Fruit fly (Drosophila melanogaster) whole organism, prepupa: ENCODE data around the gene CG43389.

Experiments
- Blimp-1 ChIP-seq: fragments of 200-800 bp; sonication (Bioruptor generic); optimal IDR thresholded peaks from 3 replicates; lab custom pipeline; 2017; ENCODE audit warnings: missing biosample characterization, missing genetic modification characterization, mild to moderate bottlenecking, moderate library complexity, missing genetic modification reagents
- CG10631 ChIP-seq: fragments of 200-800 bp; sonication (Bioruptor generic); optimal IDR thresholded peaks from 2 replicates; lab custom pipeline; 2016; ENCODE audit warnings: missing biosample characterization, missing genetic modification characterization
- CG11294 ChIP-seq: fragments of 200-800 bp; sonication (Bioruptor generic); IDR thresholded peaks from 2 replicates; pipeline ENCODE4 v1.3.6; 2022; ENCODE audit warnings: missing biosample characterization, missing genetic modification characterization
- CG11762 ChIP-seq: fragments of 200-800 bp; sonication (Bioruptor generic); optimal IDR thresholded peaks from 3 replicates; lab custom pipeline; 2016; ENCODE audit warnings: missing biosample characterization, missing genetic modification characterization; ENCODE audit not compliant: insufficient read depth
- CG1621 ChIP-seq: fragments of 200-800 bp; sonication (Bioruptor generic); optimal IDR thresholded peaks from 3 replicates; lab custom pipeline; 2018; ENCODE audit warnings: missing biosample characterization, mild to moderate bottlenecking, missing genetic modification characterization
- CG16779 ChIP-seq: fragments of 200-800 bp; sonication (Bioruptor generic); optimal IDR thresholded peaks from 3 replicates; lab custom pipeline; 2017; ENCODE audit warnings: missing biosample characterization, mild to moderate bottlenecking, missing genetic modification characterization
- CG3032 ChIP-seq: fragments of 200-800 bp; optimal IDR thresholded peaks from 2 replicates; lab custom pipeline; 2019; ENCODE audit warnings: missing biosample characterization, mild to moderate bottlenecking, missing genetic modification characterization, moderate library complexity
- CG31627 ChIP-seq: fragments of 200-800 bp; sonication (Bioruptor generic); optimal IDR thresholded peaks from 3 replicates; lab custom pipeline; 2016; ENCODE audit warnings: missing biosample characterization, missing genetic modification characterization
- CG32006 ChIP-seq: fragments of 200-800 bp; sonication (Bioruptor generic); optimal IDR thresholded peaks from 3 replicates; lab custom pipeline; 2017; ENCODE audit warnings: missing biosample characterization, mild to moderate bottlenecking, missing genetic modification characterization
- CG4318 ChIP-seq: fragments of 200-800 bp; sonication (Bioruptor generic); optimal IDR thresholded peaks from 3 replicates; lab custom pipeline; 2017; ENCODE audit warnings: missing biosample characterization, mild to moderate bottlenecking, missing genetic modification characterization
- CG6163 ChIP-seq: fragments of 200-800 bp; sonication (Bioruptor generic); IDR thresholded peaks from 3 replicates; pipeline ENCODE4 v1.3.6; 2022; ENCODE audit warnings: missing biosample characterization, missing genetic modification characterization
- CG6276 ChIP-seq: fragments of 200-800 bp; sonication (Bioruptor generic); optimal IDR thresholded peaks from 2 replicates; lab custom pipeline; 2017; ENCODE audit warnings: missing biosample characterization, mild to moderate bottlenecking, missing genetic modification characterization
- CG6808 ChIP-seq: fragments of 200-800 bp; sonication (Bioruptor generic); optimal IDR thresholded peaks from 3 replicates; lab custom pipeline; 2017; ENCODE audit warnings: missing biosample characterization, missing genetic modification characterization, mild to moderate bottlenecking, moderate library complexity, missing genetic modification reagents
- CG6854 ChIP-seq: fragments of 200-800 bp; sonication (Bioruptor generic); optimal IDR thresholded peaks from 2 replicates; lab custom pipeline; 2017; ENCODE audit warnings: missing biosample characterization, mild to moderate bottlenecking, missing genetic modification characterization
- CG8119 ChIP-seq: fragments of 200-800 bp; sonication (Bioruptor generic); IDR thresholded peaks from 3 replicates; pipeline ENCODE4 v1.3.6; 2022; ENCODE audit warnings: missing biosample characterization, missing genetic modification characterization
- CG8319 ChIP-seq: fragments of 200-800 bp; sonication (Bioruptor generic); optimal IDR thresholded peaks from 3 replicates; lab custom pipeline; 2016; ENCODE audit warnings: missing biosample characterization, missing genetic modification characterization
- CG8632 ChIP-seq: fragments of 200-800 bp; sonication (Bioruptor generic); optimal IDR thresholded peaks from 3 replicates; lab custom pipeline; 2016; ENCODE audit warnings: missing biosample characterization, missing genetic modification characterization
- Eip75B ChIP-seq: fragments of 200-800 bp; sonication (Bioruptor generic); optimal IDR thresholded peaks from 3 replicates; lab custom pipeline; 2016; ENCODE audit warnings: missing biosample characterization, missing genetic modification characterization
- Eip78C ChIP-seq: fragments of 200-800 bp; sonication (Bioruptor generic); peaks from one replicate; lab custom pipeline; 2016; ENCODE audit warnings: missing biosample characterization, missing genetic modification characterization
- Eip93F ChIP-seq: fragments of 200-800 bp; sonication (Bioruptor generic); optimal IDR thresholded peaks from 2 replicates; lab custom pipeline; 2016; ENCODE audit warnings: missing biosample characterization, mild to moderate bottlenecking, missing genetic modification characterization
- Ets21C ChIP-seq: fragments of 200-800 bp; sonication (Bioruptor generic); optimal IDR thresholded peaks from 3 replicates; lab custom pipeline; 2016; ENCODE audit warnings: missing biosample characterization, missing genetic modification characterization
- Ets96B ChIP-seq: fragments of 200-800 bp; optimal IDR thresholded peaks from 2 replicates; lab custom pipeline; 2019; ENCODE audit warnings: missing biosample characterization, mild to moderate bottlenecking, missing genetic modification characterization, moderate library complexity
- Hr38 ChIP-seq: sonication (Bioruptor generic); optimal IDR thresholded peaks from 2 replicates; lab custom pipeline; 2016; ENCODE audit warnings: missing biosample characterization, missing genetic modification characterization
- Hr39 ChIP-seq: fragments of 200-800 bp; sonication (Bioruptor generic); optimal IDR thresholded peaks from 2 replicates; lab custom pipeline; 2016; ENCODE audit warnings: missing biosample characterization, missing genetic modification characterization
- Hr4 ChIP-seq: fragments of 200-800 bp; sonication (Bioruptor generic); optimal IDR thresholded peaks from 3 replicates; lab custom pipeline; 2016; ENCODE audit warnings: missing biosample characterization, missing genetic modification characterization
- Met ChIP-seq: fragments of 200-800 bp; sonication (Bioruptor generic); optimal IDR thresholded peaks from 3 replicates; lab custom pipeline; 2016; ENCODE audit warnings: missing biosample characterization, missing genetic modification characterization
- OdsH ChIP-seq: fragments of 200-800 bp; sonication (Bioruptor generic); optimal IDR thresholded peaks from 3 replicates; lab custom pipeline; 2016; ENCODE audit warnings: missing biosample characterization, missing genetic modification characterization
- Smox ChIP-seq: fragments of 200-800 bp; sonication (Bioruptor generic); optimal IDR thresholded peaks from 3 replicates; lab custom pipeline; 2016; ENCODE audit warnings: missing biosample characterization, missing genetic modification characterization
- Sox14 ChIP-seq: fragments of 200-800 bp; sonication (Bioruptor generic); optimal IDR thresholded peaks from 3 replicates; lab custom pipeline; 2016; ENCODE audit warnings: missing biosample characterization, missing genetic modification characterization
- Sox15 ChIP-seq: fragments of 200-800 bp; sonication (Bioruptor generic); optimal IDR thresholded peaks from 3 replicates; lab custom pipeline; 2016; ENCODE audit warnings: missing biosample characterization, missing genetic modification characterization
- acj6 ChIP-seq: fragments of 200-800 bp; sonication (Bioruptor generic); optimal IDR thresholded peaks from 3 replicates; lab custom pipeline; 2016; ENCODE audit warnings: missing biosample characterization, missing genetic modification characterization
- cyc ChIP-seq: fragments of 200-800 bp; sonication (Bioruptor generic); optimal IDR thresholded peaks from 3 replicates; lab custom pipeline; 2016; ENCODE audit warnings: missing biosample characterization, missing genetic modification characterization
- dac ChIP-seq: fragments of 200-800 bp; sonication (Bioruptor generic); optimal IDR thresholded peaks from 2 replicates; lab custom pipeline; 2017; ENCODE audit warnings: missing biosample characterization, mild to moderate bottlenecking, missing genetic modification characterization
- dsx ChIP-seq: fragments of 200-800 bp; optimal IDR thresholded peaks from 3 replicates; lab custom pipeline; 2019; ENCODE audit warnings: missing biosample characterization, mild to moderate bottlenecking, missing genetic modification characterization, moderate library complexity; ENCODE audit not compliant: poor library complexity, severe bottlenecking
- fd59A ChIP-seq: fragments of 200-800 bp; sonication (Bioruptor generic); optimal IDR thresholded peaks from 2 replicates; lab custom pipeline; 2017; ENCODE audit warnings: missing biosample characterization, mild to moderate bottlenecking, missing genetic modification characterization, missing genetic modification reagents
- fd85E ChIP-seq: fragments of 200-800 bp; sonication (Bioruptor generic); optimal IDR thresholded peaks from 3 replicates; lab custom pipeline; 2016; ENCODE audit warnings: missing biosample characterization, missing genetic modification characterization
- lz ChIP-seq: fragments of 200-800 bp; sonication (Bioruptor generic); optimal IDR thresholded peaks from 3 replicates; lab custom pipeline; 2016; ENCODE audit warnings: missing biosample characterization, missing genetic modification characterization
- net ChIP-seq: fragments of 200-800 bp; sonication (Bioruptor generic); optimal IDR thresholded peaks from 3 replicates; lab custom pipeline; 2016; ENCODE audit warnings: missing biosample characterization, missing genetic modification characterization
- pdm3 ChIP-seq: fragments of 200-800 bp; sonication (Bioruptor generic); optimal IDR thresholded peaks from 3 replicates; lab custom pipeline; 2016; ENCODE audit warnings: missing biosample characterization, missing genetic modification characterization
- salr ChIP-seq, 2 experiments: fragments of 200-800 bp; sonication (Bioruptor generic); optimal IDR thresholded peaks; 3 replicates each; lab custom pipeline; 2016 to 2018; ENCODE audit warnings: missing biosample characterization in 2 of 2, missing genetic modification characterization in 2 of 2, mild to moderate bottlenecking in 1 of 2
- spab ChIP-seq: fragments of 200-800 bp; sonication (Bioruptor generic); optimal IDR thresholded peaks from 2 replicates; lab custom pipeline; 2017; ENCODE audit warnings: missing biosample characterization, mild to moderate bottlenecking, missing genetic modification characterization, missing genetic modification reagents
- ss ChIP-seq, 2 experiments: fragments of 200-800 bp; sonication (Bioruptor generic); optimal IDR thresholded peaks; 2 replicates in 1 of 2; 3 replicates in 1 of 2; lab custom pipeline; 2017 to 2018; ENCODE audit warnings: mild to moderate bottlenecking in 2 of 2, missing biosample characterization in 2 of 2, missing genetic modification characterization in 2 of 2, moderate library complexity in 1 of 2
- svp ChIP-seq: fragments of 200-800 bp; sonication (Bioruptor generic); peaks from one replicate; lab custom pipeline; 2016; ENCODE audit warnings: missing biosample characterization, missing genetic modification characterization

CG43389 gene

DNA sequence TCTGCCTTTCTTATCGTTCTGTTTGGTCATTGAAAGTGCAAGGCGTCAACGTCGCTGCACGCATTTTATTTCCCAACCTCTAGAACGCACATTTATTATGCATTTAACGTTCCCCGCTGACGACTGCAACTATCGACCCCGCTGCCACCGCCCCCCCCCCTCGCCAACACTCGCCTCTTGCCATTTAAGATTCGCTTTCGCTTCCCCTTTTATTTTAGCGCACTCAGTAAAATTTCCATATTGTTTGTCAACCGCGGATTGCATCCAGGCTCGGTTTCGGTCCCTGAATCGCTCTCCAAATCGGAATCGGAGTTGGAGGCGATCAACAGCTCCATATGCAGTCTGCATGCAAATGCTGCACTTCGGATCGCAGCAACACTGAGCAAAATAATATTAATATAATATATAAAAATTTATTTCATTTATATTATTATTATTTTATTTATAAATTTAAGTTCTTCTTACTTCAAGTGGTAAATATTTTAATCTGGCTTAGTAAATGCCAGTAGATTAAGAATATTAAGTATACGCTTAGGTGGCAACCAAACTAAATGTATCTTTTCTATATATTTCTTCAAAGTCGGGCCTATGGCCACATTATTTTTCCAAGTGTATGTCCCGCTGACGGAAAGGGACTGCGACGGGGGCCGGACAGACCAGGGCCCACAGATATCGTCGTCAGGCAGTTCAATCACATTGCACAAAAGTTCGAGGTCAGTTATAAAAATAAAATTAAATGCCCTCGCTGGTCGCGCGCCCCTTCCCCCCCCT, 7.0 kb upstream of the CG43389 start (continued):
- TF ChIP-seq dac (GFP tag; lab: Kevin White, UChicago) (peak; percentile 50), fd85E (peak; percentile 77), lz (GFP tag; lab: Kevin White, UChicago) (peak; percentile 86), svp (peak; percentile 98), spab (peak; percentile 99), Blimp-1 (GFP tag; lab: Kevin White, UChicago) (peak; percentile 82), CG3032 (tag; lab: Kevin White, UChicago) (peak; percentile 99), CG6808 (GFP tag; lab: Kevin White, UChicago) (peak; percentile 98), CG32006 (peak; percentile 95), ss (GFP tag; optimal IDR thresholded peaks at IDR 0.05; lab: Kevin White, UChicago) (peak; percentile 99), Ets21C (peak; percentile 76), cyc (GFP tag; lab: Kevin White, UChicago) (peak; percentile 92), Smox (GFP tag; lab: Kevin White, UChicago) (peak; percentile 83), CG11294 (peak; percentile 62)

DNA sequence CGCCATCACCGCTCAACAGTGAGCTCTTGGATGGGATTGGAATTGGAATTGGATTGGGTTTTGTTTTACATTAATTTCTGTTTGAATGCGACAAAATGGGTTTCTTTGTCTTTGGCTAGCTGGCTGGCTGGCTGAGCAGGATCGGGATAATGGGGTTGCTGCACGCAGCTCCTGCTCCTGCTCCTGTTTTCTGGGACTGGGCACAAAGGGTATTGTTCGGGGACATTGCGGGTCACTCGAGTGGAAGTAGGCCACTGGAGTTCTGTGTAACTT, 6.5 kb upstream of the CG43389 start:
- TF ChIP-seq OdsH (GFP tag; lab: Kevin White, UChicago) (no peak), svp (peak; percentile 81)

DNA sequence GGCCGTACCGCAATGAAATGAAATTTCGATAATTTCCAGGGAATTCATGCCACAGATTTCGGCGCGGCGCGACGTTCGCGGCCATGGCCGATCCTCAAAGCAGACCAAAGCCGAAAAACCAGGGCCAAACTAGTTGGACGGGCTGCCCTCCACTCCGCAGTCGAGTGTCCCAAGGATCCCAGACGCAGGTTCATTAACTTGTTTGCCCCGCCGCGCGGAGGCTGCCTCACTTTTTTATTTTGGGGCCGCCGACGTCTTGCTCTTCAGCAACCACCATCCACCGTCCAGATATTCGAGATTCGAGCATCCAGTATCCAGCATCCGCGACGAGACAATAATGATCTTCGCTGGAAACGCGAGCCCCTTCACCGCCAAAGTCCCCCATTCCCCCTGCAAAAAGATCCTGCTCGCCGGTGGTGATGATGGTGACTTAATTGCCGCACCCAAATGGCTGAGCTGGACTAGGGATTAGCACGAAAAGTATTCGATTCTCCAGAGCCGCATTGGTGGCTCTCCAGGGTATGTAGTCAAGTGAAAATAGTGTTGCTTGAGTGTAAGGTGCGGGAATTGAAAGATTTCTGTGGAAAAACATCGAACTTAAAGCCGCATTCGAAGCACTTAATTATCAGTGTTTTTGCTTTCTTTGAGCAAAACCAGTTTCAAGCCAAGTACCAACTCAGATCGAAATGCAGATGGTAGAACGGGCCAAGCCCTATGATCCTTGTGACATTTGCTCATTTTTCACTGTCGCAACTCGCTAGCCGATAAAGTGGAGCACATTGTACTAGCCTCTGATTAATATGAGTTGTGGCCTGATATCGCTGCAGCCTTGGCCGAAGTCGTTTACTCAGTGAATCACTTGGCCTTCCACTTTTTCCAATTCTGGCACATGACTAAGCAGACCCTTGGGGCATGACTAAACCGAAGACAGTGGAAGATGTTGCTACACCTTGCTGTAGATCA, 5.4 kb upstream of the CG43389 start:
- TF ChIP-seq OdsH (GFP tag; lab: Kevin White, UChicago) (peak; percentile 32), Sox14 (peak; percentile 4), CG3032 (tag; lab: Kevin White, UChicago) (no peak), CG8319 (peak; percentile 16), Eip93F (GFP tag; lab: Kevin White, UChicago) (no peak), CG6808 (GFP tag; lab: Kevin White, UChicago) (peak; percentile 32), dac (GFP tag; lab: Kevin White, UChicago) (no peak), CG6276 (GFP tag; lab: Kevin White, UChicago) (peak; percentile 6), Eip78C (GFP tag; lab: Kevin White, UChicago) (peak; percentile 86), Blimp-1 (GFP tag; lab: Kevin White, UChicago) (peak; percentile 42), lz (GFP tag; lab: Kevin White, UChicago) (peak; percentile 36), salr (GFP tag; optimal IDR thresholded peaks at IDR 0.05; lab: Kevin White, UChicago) (no peak), CG4318 (GFP tag; lab: Kevin White, UChicago) (no peak), CG8632 (GFP tag; lab: Kevin White, UChicago) (no peak), fd59A (GFP tag; lab: Kevin White, UChicago) (peak; percentile 18), net (GFP tag; lab: Kevin White, UChicago) (no peak), CG31627 (no peak), CG6163 (peak; percentile 37; the same call in 1 of the 3 replicates), CG11762 (GFP tag; lab: Kevin White, UChicago) (no peak), Eip75B (GFP tag; lab: Kevin White, UChicago) (peak; percentile 11), CG6854 (GFP tag; lab: Kevin White, UChicago) (peak; percentile 28), pdm3 (peak; percentile 22), Sox15 (no peak), CG1621 (tag; lab: Kevin White, UChicago) (no peak), ss (GFP tag; optimal IDR thresholded peaks at IDR 0.05; lab: Kevin White, UChicago) (peak; percentile 39 to 77), Smox (GFP tag; lab: Kevin White, UChicago) (peak; percentile 0), CG8119 (no peak), Ets96B (tag; lab: Kevin White, UChicago) (no peak), Hr4 (GFP tag; lab: Kevin White, UChicago) (no peak), CG32006 (peak; percentile 11), fd85E (no peak), CG10631 (GFP tag; lab: Kevin White, UChicago) (peak; percentile 57), Ets21C (no peak), Met (no peak), acj6 (GFP tag; lab: Kevin White, UChicago) (peak; percentile 43), Hr39 (no peak), dsx (GFP tag; lab: Kevin White, UChicago) (peak; percentile 41), Hr38 (GFP tag; lab: Kevin White, UChicago) (no peak), CG16779 (no peak)
